Fruit fly (Drosophila melanogaster): Measurements from ENCODE around the gene Adi1.

Gene Adi1

dm6 chr3L:10665433-10666150, 2.4 kb downstream of the Adi1 start (continued):
- TF ChIP-seq CG12104 (GFP tag; optimal IDR thresholded peaks at IDR 0.05) (peak; percentile 98), Pdp1 (GFP tag; optimal IDR thresholded peaks at IDR 0.05) (peak; percentile 88 to 94), dysf (GFP tag; IDR thresholded peaks at IDR 0.05) (peak; percentile 95), CG14667 (GFP tag; IDR thresholded peaks at IDR 0.05) (peak; percentile 86), CG3163 (GFP tag; optimal IDR thresholded peaks at IDR 0.05) (peak; percentile 33), sim (GFP tag; IDR thresholded peaks at IDR 0.05) (peak; percentile 91), CG14441 (GFP tag; IDR thresholded peaks at IDR 0.05) (peak; percentile 85), sob (GFP tag; IDR thresholded peaks at IDR 0.05) (peak; percentile 85; the same call in 1 of the 2 replicates), CG3065 (GFP tag; optimal IDR thresholded peaks at IDR 0.05) (peak; percentile 95), CG10979 (tag; optimal IDR thresholded peaks at IDR 0.05) (peak; percentile 99), hth (optimal IDR thresholded peaks at IDR 0.05) (no peak), Xrp1 (GFP tag; IDR thresholded peaks at IDR 0.05) (peak; percentile 98), CTCF (GFP tag; optimal IDR thresholded peaks at IDR 0.05) (peak; percentile 71), CG6813 (GFP tag; optimal IDR thresholded peaks at IDR 0.05) (peak; percentile 98), CG10267 (tag; optimal IDR thresholded peaks at IDR 0.05) (peak; percentile 96), CG2678 (tag; optimal IDR thresholded peaks at IDR 0.05) (peak; percentile 99), sens (GFP tag) (peak; percentile 98), CG6175 (GFP tag; IDR thresholded peaks at IDR 0.05) (peak; percentile 77; the same call in 2 of the 3 replicates), slou (GFP tag; optimal IDR thresholded peaks at IDR 0.05) (peak; percentile 90), CG34376 (GFP tag; optimal IDR thresholded peaks at IDR 0.05) (peak; percentile 96), ci (GFP tag; IDR thresholded peaks at IDR 0.05) (peak; percentile 88), CG3847 (GFP tag; IDR thresholded peaks at IDR 0.05) (peak; percentile 91), lilli (GFP tag; optimal IDR thresholded peaks at IDR 0.05) (peak; percentile 93), CG8089 (GFP tag; optimal IDR thresholded peaks at IDR 0.05) (peak; percentile 76), Dfd (GFP tag; optimal IDR thresholded peaks at IDR 0.05) (peak in 1 of 2 experiments; percentile 41), jigr1 (GFP tag; IDR thresholded peaks at IDR 0.05) (peak; percentile 88), CG18599 (GFP tag; optimal IDR thresholded peaks at IDR 0.05) (peak; percentile 96), CG10366 (GFP tag; IDR thresholded peaks at IDR 0.05) (peak; percentile 89; the same call in 1 of the 2 replicates), CG34422 (GFP tag; IDR thresholded peaks at IDR 0.05) (peak; percentile 89), Spps (tag; optimal IDR thresholded peaks at IDR 0.05) (peak; percentile 97), Oli (tag; optimal IDR thresholded peaks at IDR 0.05) (peak; percentile 98), wek (GFP tag; optimal IDR thresholded peaks at IDR 0.05) (peak; percentile 87), CG10565 (GFP tag; optimal IDR thresholded peaks at IDR 0.05) (peak; percentile 66), CG13424 (tag; optimal IDR thresholded peaks at IDR 0.05) (peak; percentile 99), crc (GFP tag; optimal IDR thresholded peaks at IDR 0.05) (peak; percentile 65), CG10321 (GFP tag; IDR thresholded peaks at IDR 0.05) (peak; percentile 59; the same call in 1 of the 2 replicates), nom (GFP tag; optimal IDR thresholded peaks at IDR 0.05) (peak; percentile 96), vvl (GFP tag; IDR thresholded peaks at IDR 0.05) (peak; percentile 96), ap (GFP tag; IDR thresholded peaks at IDR 0.05) (peak; percentile 86), HLH3B (GFP tag; IDR thresholded peaks at IDR 0.05) (peak; percentile 92), Gug (GFP tag; IDR thresholded peaks at IDR 0.05) (peak; percentile 79), sc (optimal IDR thresholded peaks at IDR 0.05) (no peak), sc (GFP tag; optimal IDR thresholded peaks at IDR 0.05) (peak; percentile 95), CG14014 (GFP tag; IDR thresholded peaks at IDR 0.05) (peak; percentile 90), CG14860 (GFP tag; IDR thresholded peaks at IDR 0.05; ENCODE audit: partially characterized antibody) (no peak), scrt (GFP tag; optimal IDR thresholded peaks at IDR 0.05) (peak; percentile 95), gfzf (GFP tag; optimal IDR thresholded peaks at IDR 0.05) (no peak), mirr (GFP tag; optimal IDR thresholded peaks at IDR 0.05) (peak; percentile 79), CG13894 (tag; optimal IDR thresholded peaks at IDR 0.05) (peak; percentile 86), CG31441 (GFP tag; IDR thresholded peaks at IDR 0.05) (peak; percentile 97), Ravus (GFP tag; IDR thresholded peaks at IDR 0.05) (peak; percentile 65)
